Fruit fly (Drosophila melanogaster): Measurements from ENCODE around the gene pav.

Gene pav

DNA sequence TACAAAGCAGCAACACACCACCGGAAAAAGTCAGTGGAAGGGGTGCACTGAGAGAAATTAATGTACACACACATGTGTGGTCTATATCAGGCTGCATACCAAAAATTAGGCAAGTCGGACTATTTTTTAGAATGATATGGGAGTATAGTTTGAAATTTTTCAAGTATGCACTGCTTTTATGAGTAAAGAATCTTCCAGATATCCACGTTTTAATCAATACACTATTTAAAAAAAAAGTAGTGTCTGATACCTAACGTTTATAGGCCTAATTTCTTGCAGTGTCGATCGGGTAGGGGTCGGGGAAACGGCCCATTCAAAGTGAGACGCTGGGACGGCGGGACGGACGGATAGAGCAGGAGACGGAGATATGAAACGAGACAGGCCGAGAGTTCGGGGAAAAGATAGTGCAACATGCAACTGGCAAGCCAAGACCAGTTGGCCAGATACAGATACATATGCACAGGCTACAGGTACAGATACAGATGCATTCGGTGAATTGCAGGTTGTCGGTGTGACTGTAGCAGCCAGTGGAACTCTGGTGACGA lies 12.1 kb upstream of the pav start (continued):
- peak; percentile 89 for TF ChIP-seq dsx (GFP tag; optimal IDR thresholded peaks at IDR 0.05; ENCODE audit: poor library complexity, severe bottlenecking)
- no peak for TF ChIP-seq vri (GFP tag; optimal IDR thresholded peaks at IDR 0.05)
- peak; percentile 52 for TF ChIP-seq CG31627 (GFP tag; optimal IDR thresholded peaks at IDR 0.05)
- peak; percentile 54 for TF ChIP-seq lz (GFP tag; optimal IDR thresholded peaks at IDR 0.05)
- peak; percentile 93 for TF ChIP-seq Eip75B (GFP tag; optimal IDR thresholded peaks at IDR 0.05)
- TF ChIP-seq spab (GFP tag; optimal IDR thresholded peaks at IDR 0.05): peak; percentile 93
- TF ChIP-seq Sox15 (GFP tag; optimal IDR thresholded peaks at IDR 0.05): peak; percentile 81
- TF ChIP-seq CG11762 (GFP tag; optimal IDR thresholded peaks at IDR 0.05; ENCODE audit: insufficient read depth): peak; percentile 91
- TF ChIP-seq CG4318 (GFP tag; optimal IDR thresholded peaks at IDR 0.05): peak; percentile 93
- no peak for TF ChIP-seq Hr38 (GFP tag; optimal IDR thresholded peaks at IDR 0.05)
- peak; percentile 88 for TF ChIP-seq CG7368 (GFP tag; optimal IDR thresholded peaks at IDR 0.05)
- TF ChIP-seq fkh (GFP tag; optimal IDR thresholded peaks at IDR 0.05): peak; percentile 36
- TF ChIP-seq CG3919 (GFP tag; optimal IDR thresholded peaks at IDR 0.05): peak; percentile 93
- TF ChIP-seq CG8319 (GFP tag; optimal IDR thresholded peaks at IDR 0.05): peak; percentile 82
- TF ChIP-seq topi (GFP tag; optimal IDR thresholded peaks at IDR 0.05): peak; percentile 72
- TF ChIP-seq Eip93F (GFP tag; optimal IDR thresholded peaks at IDR 0.05): no peak
- TF ChIP-seq pdm3 (GFP tag; optimal IDR thresholded peaks at IDR 0.05): peak; percentile 93
- peak; percentile 97 for TF ChIP-seq Eip78C (GFP tag)
- TF ChIP-seq Blimp-1 (GFP tag; optimal IDR thresholded peaks at IDR 0.05): no peak
- TF ChIP-seq dac (GFP tag; optimal IDR thresholded peaks at IDR 0.05): peak; percentile 92
- TF ChIP-seq salr (GFP tag; optimal IDR thresholded peaks at IDR 0.05): peak; percentile 86 to 92
- TF ChIP-seq Lpt (GFP tag; optimal IDR thresholded peaks at IDR 0.05): peak; percentile 92
- peak; percentile 90 for TF ChIP-seq acj6 (GFP tag; optimal IDR thresholded peaks at IDR 0.05)
- peak; percentile 96 for TF ChIP-seq CG8119 (GFP tag; IDR thresholded peaks at IDR 0.05)
- TF ChIP-seq Gug (GFP tag; IDR thresholded peaks at IDR 0.05): peak; percentile 85
- peak; percentile 97 for TF ChIP-seq CG32006 (GFP tag; optimal IDR thresholded peaks at IDR 0.05)
- TF ChIP-seq CG6163 (GFP tag; IDR thresholded peaks at IDR 0.05): peak; percentile 87

DNA sequence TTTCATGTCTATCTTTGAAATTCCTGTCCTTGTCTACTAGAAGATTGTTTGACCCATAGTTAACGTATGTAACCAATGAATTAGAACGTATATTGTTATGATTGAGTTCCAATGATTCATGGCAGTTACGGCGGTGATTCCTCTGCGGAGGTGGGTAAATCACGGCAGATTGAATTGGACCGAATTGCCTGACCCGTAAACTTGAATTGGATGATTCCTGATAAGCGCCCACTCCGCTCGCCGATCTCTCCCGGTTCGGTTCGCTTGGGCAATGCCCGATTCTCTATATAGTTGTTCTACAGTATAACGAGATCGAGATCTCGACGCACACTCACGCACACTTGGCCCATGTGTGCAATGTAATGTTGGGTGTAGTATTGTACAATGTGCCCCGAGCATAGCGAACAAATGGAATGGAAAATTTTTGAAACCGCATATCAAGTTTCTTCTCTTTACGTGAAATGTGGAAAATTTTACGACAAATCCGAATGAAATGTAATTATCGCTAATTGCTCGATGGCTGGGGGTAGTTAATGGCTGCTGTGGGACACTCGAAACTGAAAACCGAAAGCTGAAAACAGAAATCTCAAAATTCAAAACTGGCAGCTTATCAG lies 11.0 kb upstream of the pav start:
- TF ChIP-seq svp (GFP tag) (peak; percentile 96), cyc (GFP tag; optimal IDR thresholded peaks at IDR 0.05) (no peak)

DNA sequence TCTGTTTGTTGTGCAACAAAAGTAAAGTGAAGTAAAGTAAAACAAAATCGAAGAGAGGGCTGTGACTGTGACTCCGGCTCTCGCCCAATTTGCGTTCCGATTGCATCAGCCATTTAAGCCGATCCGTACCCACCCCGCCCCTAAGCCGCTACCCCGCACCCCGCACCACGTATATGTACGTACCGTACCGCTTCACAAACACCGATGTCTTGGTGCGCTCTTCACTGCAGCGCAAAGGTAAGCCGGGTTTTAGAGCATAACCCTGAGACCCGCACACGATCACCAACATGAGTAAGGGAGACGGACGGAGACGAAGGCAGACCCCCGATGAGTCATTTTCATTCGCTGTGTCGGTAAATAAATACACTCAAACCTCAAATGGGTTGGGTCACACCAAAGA lies 10.3 kb upstream of the pav start:
- TF ChIP-seq CG1621 (tag; optimal IDR thresholded peaks at IDR 0.05): peak; percentile 22
- TF ChIP-seq pdm3 (GFP tag; optimal IDR thresholded peaks at IDR 0.05): no peak
- no peak for TF ChIP-seq CG9139 (GFP tag; optimal IDR thresholded peaks at IDR 0.05)
- TF ChIP-seq Gug (GFP tag; IDR thresholded peaks at IDR 0.05): no peak
- no peak for TF ChIP-seq fd59A (GFP tag; optimal IDR thresholded peaks at IDR 0.05)
- TF ChIP-seq CG34406 (GFP tag; optimal IDR thresholded peaks at IDR 0.05): no peak
- TF ChIP-seq CG15336 (GFP tag; IDR thresholded peaks at IDR 0.05): no peak
- no peak for TF ChIP-seq CG31627 (GFP tag; optimal IDR thresholded peaks at IDR 0.05)

DNA sequence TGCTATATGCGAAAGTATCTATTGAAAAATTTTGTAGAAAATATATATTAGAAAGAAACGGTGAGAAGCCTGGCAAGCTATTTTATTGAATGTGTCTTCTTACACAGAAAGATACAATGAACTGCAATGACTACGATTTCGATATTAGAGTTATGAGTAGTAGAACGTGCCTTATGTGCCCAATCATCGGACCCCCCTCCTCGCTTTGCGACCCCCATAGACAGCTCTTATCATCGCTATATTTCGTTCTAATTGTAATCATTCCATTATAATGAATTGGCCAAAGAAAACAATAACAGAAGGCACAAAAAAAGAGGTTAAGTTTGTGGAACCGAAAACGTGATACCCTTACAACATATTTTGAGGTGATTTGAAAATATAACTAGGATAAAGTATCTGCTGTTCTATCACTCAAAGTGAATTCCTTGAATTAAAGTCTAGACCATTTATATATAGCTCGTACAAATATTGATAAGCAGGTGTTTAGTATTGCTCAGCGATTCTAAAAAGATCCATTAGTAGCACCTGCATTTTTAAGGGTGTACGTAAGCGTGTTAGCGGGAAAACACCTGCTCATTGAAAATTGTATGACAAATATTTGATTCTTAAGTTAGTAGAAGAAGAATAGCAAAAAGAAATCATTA lies 9.7 kb upstream of the pav start:
- no peak for TF ChIP-seq CG15336 (GFP tag; IDR thresholded peaks at IDR 0.05)
- no peak for TF ChIP-seq CG8119 (GFP tag; IDR thresholded peaks at IDR 0.05)
- TF ChIP-seq vri (GFP tag; optimal IDR thresholded peaks at IDR 0.05): peak; percentile 18
- TF ChIP-seq cyc (GFP tag; optimal IDR thresholded peaks at IDR 0.05): no peak
- no peak for TF ChIP-seq Ets96B (tag; optimal IDR thresholded peaks at IDR 0.05)
- TF ChIP-seq Gug (GFP tag; IDR thresholded peaks at IDR 0.05): no peak
- peak; percentile 23 for TF ChIP-seq Hr39 (GFP tag; optimal IDR thresholded peaks at IDR 0.05)
- TF ChIP-seq esn (GFP tag; optimal IDR thresholded peaks at IDR 0.05): peak; percentile 14
- TF ChIP-seq CG6854 (GFP tag; optimal IDR thresholded peaks at IDR 0.05): no peak
- peak; percentile 50 for TF ChIP-seq Eip78C (GFP tag)
- peak; percentile 18 for TF ChIP-seq svp (GFP tag)

Measured in whole organism, prepupa.